Worm (Caenorhabditis elegans): ENCODE measurements around the gene F22F7.7.
A peak's percentile ranks its signal among the peaks of the same experiment; 100 is the strongest.

DNA sequence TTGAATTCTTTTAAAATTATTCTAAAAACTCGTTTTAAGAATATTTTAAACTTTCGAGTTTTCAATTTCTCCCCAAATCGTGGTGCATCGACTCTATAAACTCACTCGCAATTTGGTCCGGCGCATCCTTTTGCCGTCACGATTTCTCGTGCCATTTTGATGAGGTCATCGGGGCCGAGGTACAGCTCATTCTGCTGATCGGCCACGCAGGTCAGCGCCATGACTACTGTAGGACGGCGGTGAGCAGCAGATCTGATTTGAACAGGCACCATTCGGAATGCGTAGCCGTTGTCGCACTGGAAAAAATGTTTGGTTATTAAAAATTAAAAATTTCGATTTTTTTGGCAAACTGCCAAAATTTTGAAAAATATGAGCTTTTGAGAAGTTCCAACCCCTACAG is 7.2 kb downstream of the F22F7.7 start:
- no peak for TF ChIP-seq ztf-28 (GFP tag; IDR thresholded peaks at IDR 0.05)
- no peak for TF ChIP-seq let-607 (tag; optimal IDR thresholded peaks at IDR 0.05)
- TF ChIP-seq sea-2 (GFP tag; IDR thresholded peaks at IDR 0.05) = 0 out of 2 replicates have a peak, but pooled peaks have one; percentile 18
- peak; percentile 19; the same call in 1 of the 2 replicates for TF ChIP-seq nfyb-1 (GFP tag; IDR thresholded peaks at IDR 0.05)
- no peak for TF ChIP-seq K11D2.4 (GFP tag; IDR thresholded peaks at IDR 0.05)
- no peak for TF ChIP-seq unc-62 (GFP tag; optimal IDR thresholded peaks at IDR 0.05)
- no peak for TF ChIP-seq cebp-1 (GFP tag; IDR thresholded peaks at IDR 0.05)
- no peak for TF ChIP-seq cebp-1 (tag; optimal IDR thresholded peaks at IDR 0.05)
- no peak for TF ChIP-seq nhr-90 (tag; optimal IDR thresholded peaks at IDR 0.05)
- no peak for TF ChIP-seq tbx-9 (tag; optimal IDR thresholded peaks at IDR 0.05; ENCODE audit: borderline replicate concordance)
- TF ChIP-seq nfya-2 (GFP tag; IDR thresholded peaks at IDR 0.05) = no peak
- no peak for TF ChIP-seq madf-10 (tag; optimal IDR thresholded peaks at IDR 0.05)

Data from whole organism, young adult.